Fruit fly (Drosophila melanogaster) whole organism, wandering third instar larva: ENCODE data around the gene Fatp1.

ENCODE experiments used
- Abd-B ChIP-seq: fragments of >200 bp; optimal IDR thresholded peaks from 2 replicates; lab custom pipeline; 2017; ENCODE audit warnings: missing biosample characterization, missing genetic modification characterization
- CG32264 ChIP-seq: fragments of 200-800 bp; sonication (Bioruptor generic); optimal IDR thresholded peaks from 2 replicates; lab custom pipeline; 2016; ENCODE audit warnings: missing biosample characterization, missing genetic modification characterization
- CG9705 ChIP-seq: fragments of 200-800 bp; sonication (Bioruptor generic); optimal IDR thresholded peaks from 2 replicates; lab custom pipeline; 2018; ENCODE audit warnings: missing biosample characterization, mild to moderate bottlenecking, missing genetic modification characterization
- CrebA ChIP-seq: fragments of 200-800 bp; sonication (Bioruptor generic); optimal IDR thresholded peaks from 2 replicates; lab custom pipeline; 2016; ENCODE audit warnings: missing biosample characterization, mild to moderate bottlenecking, missing genetic modification characterization, borderline replicate concordance
- Dfd ChIP-seq: fragments of >200 bp; optimal IDR thresholded peaks from 2 replicates; lab custom pipeline; 2017; ENCODE audit warnings: missing biosample characterization, missing genetic modification characterization
- Dif ChIP-seq: fragments of 200-275, 200-300 bp; sonication (Bioruptor generic); optimal IDR thresholded peaks from 2 replicates; lab custom pipeline; 2018; ENCODE audit warnings: missing biosample characterization, missing genetic modification characterization; ENCODE audit not compliant: partially characterized antibody
- GATAd ChIP-seq: sonication (Bioruptor generic); optimal IDR thresholded peaks from 2 replicates; lab custom pipeline; 2016; ENCODE audit warnings: missing biosample characterization, missing genetic modification characterization
- HLH106 ChIP-seq: fragments of 200-800 bp; optimal IDR thresholded peaks from 3 replicates; lab custom pipeline; 2019; ENCODE audit warnings: missing biosample characterization, mild to moderate bottlenecking, missing genetic modification characterization, moderate library complexity
- Hnf4 ChIP-seq: fragments of 200-800 bp; sonication (Bioruptor generic); optimal IDR thresholded peaks from 2 replicates; lab custom pipeline; 2016; ENCODE audit warnings: missing biosample characterization, mild to moderate bottlenecking, missing genetic modification characterization
- Hr78 ChIP-seq: fragments of >200 bp; optimal IDR thresholded peaks from 2 replicates; lab custom pipeline; 2017; ENCODE audit warnings: missing biosample characterization, missing genetic modification characterization
- Hr83 ChIP-seq: fragments of 200-300 bp; sonication (Bioruptor generic); optimal IDR thresholded peaks from 2 replicates; lab custom pipeline; 2016; ENCODE audit warnings: missing biosample characterization, mild to moderate bottlenecking, missing genetic modification characterization, moderate library complexity; ENCODE audit not compliant: poor library complexity, severe bottlenecking
- Jra ChIP-seq: sonication (Bioruptor generic); optimal IDR thresholded peaks from 2 replicates; lab custom pipeline; 2016; ENCODE audit warnings: missing biosample characterization, missing genetic modification characterization
- Mio ChIP-seq: sonication (Bioruptor generic); optimal IDR thresholded peaks from 2 replicates; lab custom pipeline; 2016; ENCODE audit warnings: missing biosample characterization, missing genetic modification characterization
- Myc ChIP-seq: fragments of >200 bp; optimal IDR thresholded peaks from 2 replicates; lab custom pipeline; 2017
- N ChIP-seq: fragments of >200 bp; optimal IDR thresholded peaks from 2 replicates; lab custom pipeline; 2018; ENCODE audit warnings: missing biosample characterization, missing external identifiers, missing genetic modification characterization
- OdsH ChIP-seq: fragments of 200-800 bp; sonication (Bioruptor generic); optimal IDR thresholded peaks from 2 replicates; lab custom pipeline; 2016; ENCODE audit warnings: missing biosample characterization, mild to moderate bottlenecking, missing genetic modification characterization
- Rel ChIP-seq, 2 experiments: fragments of 200-800 bp; sonication (Bioruptor generic) in 1 of 2; optimal IDR thresholded peaks; 2 replicates in 1 of 2; 3 replicates in 1 of 2; lab custom pipeline; 2016 to 2019; ENCODE audit warnings: mild to moderate bottlenecking in 2 of 2, missing biosample characterization in 2 of 2, missing genetic modification characterization in 2 of 2, moderate library complexity in 1 of 2
- Sp1 ChIP-seq: fragments of 200-800 bp; sonication (Bioruptor generic); optimal IDR thresholded peaks from 3 replicates; lab custom pipeline; 2019; ENCODE audit warnings: missing biosample characterization, mild to moderate bottlenecking, missing genetic modification characterization, moderate library complexity
- Vsx2 ChIP-seq: fragments of 200-300, 225-300 bp; sonication (Bioruptor generic); optimal IDR thresholded peaks from 2 replicates; lab custom pipeline; 2018; ENCODE audit warnings: missing biosample characterization, missing genetic modification characterization; ENCODE audit not compliant: partially characterized antibody
- br ChIP-seq: fragments of 200-800 bp; sonication (Bioruptor generic); optimal IDR thresholded peaks from 2 replicates; lab custom pipeline; 2016; ENCODE audit warnings: missing biosample characterization, missing genetic modification characterization
- brk ChIP-seq: fragments of 200-800 bp; sonication (Bioruptor generic); optimal IDR thresholded peaks from 2 replicates; lab custom pipeline; 2016; ENCODE audit warnings: missing biosample characterization, mild to moderate bottlenecking, missing genetic modification characterization
- dl ChIP-seq, 2 experiments: fragments of 175-275, 200-275 bp in 1 of 2; fragments of 200-275 bp in 1 of 2; sonication (Bioruptor generic); optimal IDR thresholded peaks; lab custom pipeline; 2018; ENCODE audit warnings: mild to moderate bottlenecking in 2 of 2, missing biosample characterization in 2 of 2, missing genetic modification characterization in 2 of 2, moderate library complexity in 2 of 2; ENCODE audit not compliant: partially characterized antibody in 2 of 2, insufficient read depth in 1 of 2
- dmrt93B ChIP-seq: fragments of 200-800 bp; sonication (Bioruptor generic); optimal IDR thresholded peaks from 2 replicates; lab custom pipeline; 2018; ENCODE audit warnings: missing biosample characterization, mild to moderate bottlenecking, missing genetic modification characterization
- dsf ChIP-seq: sonication (Bioruptor generic); optimal IDR thresholded peaks from 2 replicates; lab custom pipeline; 2016; ENCODE audit warnings: missing biosample characterization, missing genetic modification characterization, borderline replicate concordance
- ey ChIP-seq: fragments of 200-800 bp; sonication (Bioruptor generic); optimal IDR thresholded peaks from 2 replicates; lab custom pipeline; 2016; ENCODE audit warnings: missing biosample characterization, missing genetic modification characterization
- foxo ChIP-seq, 2 experiments: fragments of 200-800 bp; sonication (Bioruptor generic); optimal IDR thresholded peaks; 2 replicates in 1 of 2; 3 replicates in 1 of 2; lab custom pipeline; 2016 to 2017; ENCODE audit warnings: missing biosample characterization in 2 of 2, missing genetic modification characterization in 2 of 2
- fru ChIP-seq: fragments of 200-800 bp; sonication (Bioruptor generic); optimal IDR thresholded peaks from 3 replicates; lab custom pipeline; 2016; ENCODE audit warnings: missing biosample characterization, mild to moderate bottlenecking, missing genetic modification characterization
- h ChIP-seq: fragments of 200-800 bp; sonication (Bioruptor generic); optimal IDR thresholded peaks from 3 replicates; lab custom pipeline; 2016; ENCODE audit warnings: missing biosample characterization, mild to moderate bottlenecking, missing genetic modification characterization
- jim ChIP-seq: fragments of 175-275, 200-325 bp; sonication (Bioruptor generic); optimal IDR thresholded peaks from 2 replicates; lab custom pipeline; 2016; ENCODE audit warnings: missing biosample characterization, mild to moderate bottlenecking, missing genetic modification characterization
- lola ChIP-seq: fragments of >200 bp; optimal IDR thresholded peaks from 2 replicates; lab custom pipeline; 2017; ENCODE audit warnings: missing biosample characterization, missing genetic modification characterization
- pan ChIP-seq: fragments of >200 bp; optimal IDR thresholded peaks from 2 replicates; lab custom pipeline; 2017
- psq ChIP-seq: fragments of 200-800 bp; sonication (Bioruptor generic); optimal IDR thresholded peaks from 3 replicates; lab custom pipeline; 2017; ENCODE audit warnings: missing biosample characterization, mild to moderate bottlenecking, missing genetic modification characterization, moderate library complexity
- rgr ChIP-seq: fragments of 200-800 bp; sonication (Bioruptor generic); optimal IDR thresholded peaks from 3 replicates; lab custom pipeline; 2016; ENCODE audit warnings: missing biosample characterization, mild to moderate bottlenecking, missing genetic modification characterization
- sage ChIP-seq: fragments of 200-800 bp; sonication (Bioruptor generic); optimal IDR thresholded peaks from 2 replicates; lab custom pipeline; 2016; ENCODE audit warnings: missing biosample characterization, mild to moderate bottlenecking, missing genetic modification characterization
- sv ChIP-seq: fragments of 200-800 bp; sonication (Bioruptor generic); optimal IDR thresholded peaks from 3 replicates; lab custom pipeline; 2016; ENCODE audit warnings: missing biosample characterization, missing genetic modification characterization
- tai ChIP-seq: sonication (Bioruptor generic); optimal IDR thresholded peaks from 2 replicates; lab custom pipeline; 2016; ENCODE audit warnings: missing biosample characterization, missing genetic modification characterization
- usp ChIP-seq: fragments of >200 bp; optimal IDR thresholded peaks from 2 replicates; lab custom pipeline; 2017; ENCODE audit warnings: missing biosample characterization, missing genetic modification characterization
- woc ChIP-seq: sonication (Bioruptor generic); optimal IDR thresholded peaks from 2 replicates; lab custom pipeline; 2016; ENCODE audit warnings: missing biosample characterization, mild to moderate bottlenecking, missing genetic modification characterization

Fatp1 gene

dm6 chr2L:10530089-10530488 lies 13.1 kb upstream of the Fatp1 start:
- TF ChIP-seq h (GFP tag; lab: Kevin White, UChicago) (no peak), Dif (GFP tag; lab: Kevin White, UChicago) (no peak), psq (no peak), lola (GFP tag; lab: Kevin White, UChicago) (no peak), rgr (no peak), jim (no peak), Hr83 (GFP tag; lab: Kevin White, UChicago) (no peak), sage (no peak), N (GFP tag; lab: Kevin White, UChicago) (no peak), GATAd (GFP tag; lab: Kevin White, UChicago) (no peak), Abd-B (GFP tag; lab: Kevin White, UChicago) (no peak), usp (GFP tag; lab: Kevin White, UChicago) (no peak), pan (lab: Kevin White, UChicago) (no peak), sv (GFP tag; lab: Kevin White, UChicago) (no peak), dsf (GFP tag; lab: Kevin White, UChicago) (no peak)

dm6 chr2L:10528984-10529383 lies 12.0 kb upstream of the Fatp1 start:
- no peak for TF ChIP-seq brk (GFP tag; lab: Kevin White, UChicago)
- TF ChIP-seq Jra (GFP tag; lab: Kevin White, UChicago): no peak
- no peak for TF ChIP-seq N (GFP tag; lab: Kevin White, UChicago)
- TF ChIP-seq OdsH: no peak
- no peak for TF ChIP-seq Dif (GFP tag; lab: Kevin White, UChicago)
- no peak for TF ChIP-seq Sp1 (GFP tag; lab: Kevin White, UChicago)
- TF ChIP-seq woc (GFP tag; lab: Kevin White, UChicago): no peak
- no peak for TF ChIP-seq usp (GFP tag; lab: Kevin White, UChicago)
- TF ChIP-seq Vsx2 (GFP tag; lab: Kevin White, UChicago): no peak
- no peak for TF ChIP-seq Mio (GFP tag; lab: Kevin White, UChicago)
- no peak for TF ChIP-seq br
- TF ChIP-seq Myc (lab: Kevin White, UChicago): no peak
- TF ChIP-seq Abd-B (GFP tag; lab: Kevin White, UChicago): no peak
- TF ChIP-seq CrebA (GFP tag; lab: Kevin White, UChicago): peak; percentile 1
- TF ChIP-seq h (GFP tag; lab: Kevin White, UChicago): no peak
- no peak for TF ChIP-seq Rel (GFP tag; optimal IDR thresholded peaks at IDR 0.05; lab: Kevin White, UChicago)
- peak; percentile 90 for TF ChIP-seq Rel (tag; optimal IDR thresholded peaks at IDR 0.05; lab: Kevin White, UChicago)

- TF ChIP-seq N (GFP tag; lab: Kevin White, UChicago) (no peak), fru (GFP tag; lab: Kevin White, UChicago) (peak; percentile 63), Rel (GFP tag; optimal IDR thresholded peaks at IDR 0.05; lab: Kevin White, UChicago) (no peak), Rel (tag; optimal IDR thresholded peaks at IDR 0.05; lab: Kevin White, UChicago) (no peak), dl (GFP tag; optimal IDR thresholded peaks at IDR 0.05; lab: Kevin White, UChicago; ENCODE audit: insufficient read depth in 1 of 2, partially characterized antibody in 2 of 2) (no peak), Abd-B (GFP tag; lab: Kevin White, UChicago) (no peak), Mio (GFP tag; lab: Kevin White, UChicago) (no peak), ey (GFP tag; lab: Kevin White, UChicago) (peak; percentile 20), Hr83 (GFP tag; lab: Kevin White, UChicago) (no peak), foxo (GFP tag; optimal IDR thresholded peaks at IDR 0.05; lab: Kevin White, UChicago) (peak in 1 of 2 experiments; percentile 62), sage (no peak), lola (GFP tag; lab: Kevin White, UChicago) (no peak), sv (GFP tag; lab: Kevin White, UChicago) (peak; percentile 61), pan (lab: Kevin White, UChicago) (no peak), GATAd (GFP tag; lab: Kevin White, UChicago) (no peak), Hnf4 (GFP tag; lab: Kevin White, UChicago) (peak; percentile 23), br (peak; percentile 22), jim (no peak), woc (GFP tag; lab: Kevin White, UChicago) (no peak), HLH106 (tag; lab: Kevin White, UChicago) (peak; percentile 58), usp (GFP tag; lab: Kevin White, UChicago) (no peak), Jra (GFP tag; lab: Kevin White, UChicago) (peak; percentile 5), CG32264 (GFP tag; lab: Kevin White, UChicago) (no peak), dsf (GFP tag; lab: Kevin White, UChicago) (no peak), brk (GFP tag; lab: Kevin White, UChicago) (no peak), Dfd (peak; percentile 11), Sp1 (GFP tag; lab: Kevin White, UChicago) (peak; percentile 42), Myc (lab: Kevin White, UChicago) (no peak), OdsH (peak; percentile 46), psq (peak; percentile 37), dmrt93B (GFP tag; lab: Kevin White, UChicago) (peak; percentile 11), Dif (GFP tag; lab: Kevin White, UChicago) (no peak), CG9705 (GFP tag; lab: Kevin White, UChicago) (no peak), h (GFP tag; lab: Kevin White, UChicago) (peak; percentile 44), CrebA (GFP tag; lab: Kevin White, UChicago) (no peak), Hr78 (GFP tag; lab: Kevin White, UChicago) (no peak), tai (GFP tag; lab: Kevin White, UChicago) (no peak), rgr (peak; percentile 45), Vsx2 (GFP tag; lab: Kevin White, UChicago) (no peak)
- TF ChIP-seq, all 38 proteins: peak for 15
Measured at dm6 chr2L:10526953-10527584, 10.1 kb upstream of the Fatp1 start, which contains the start of gene Lip4. Lip4 (plus strand) TSS chr2L:10527572.
